Fruit fly (Drosophila melanogaster) whole organism, embryonic: ENCODE results near the gene Dfd.
A peak's percentile ranks its signal among the peaks of the same experiment; 100 is the strongest.

Experiments used
- Abd-B ChIP-seq: fragments of 200-800 bp; sonication (Bioruptor generic); optimal IDR thresholded peaks from 2 replicates; lab custom pipeline; 2018; ENCODE audit warnings: missing biosample characterization, mild to moderate bottlenecking, missing genetic modification characterization, moderate library complexity
- CG1024 ChIP-seq: fragments of 200-800 bp; sonication (Bioruptor generic); IDR thresholded peaks from 2 replicates; pipeline ENCODE4 v1.3.6; 2022; ENCODE audit warnings: missing biosample characterization, missing genetic modification characterization
- CG10321 ChIP-seq: fragments of 200-800 bp; sonication (Bioruptor generic); IDR thresholded peaks from 2 replicates; pipeline ENCODE4 v1.3.6; 2022; ENCODE audit warnings: missing biosample characterization, missing genetic modification characterization
- CG12942 ChIP-seq: fragments of 200-800 bp; sonication (Bioruptor generic); optimal IDR thresholded peaks from 3 replicates; lab custom pipeline; 2016; ENCODE audit warnings: missing biosample characterization, missing genetic modification characterization
- CG15479 ChIP-seq: fragments of 200-800 bp; sonication (Bioruptor generic); optimal IDR thresholded peaks from 3 replicates; lab custom pipeline; 2019; ENCODE audit warnings: missing biosample characterization, mild to moderate bottlenecking, missing genetic modification characterization, moderate library complexity
- CG17385 ChIP-seq: fragments of 200-800 bp; sonication (Bioruptor generic); optimal IDR thresholded peaks from 3 replicates; lab custom pipeline; 2018; ENCODE audit warnings: missing biosample characterization, mild to moderate bottlenecking, missing genetic modification characterization
- CG1832 ChIP-seq: fragments of 200-800 bp; sonication (Bioruptor generic); optimal IDR thresholded peaks from 2 replicates; lab custom pipeline; 2017; ENCODE audit warnings: missing biosample characterization, mild to moderate bottlenecking, missing genetic modification characterization, inconsistent platforms
- CG4360 ChIP-seq: fragments of 200-800 bp; sonication (Bioruptor generic); IDR thresholded peaks from 2 replicates; pipeline ENCODE4 v1.3.6; 2022; ENCODE audit warnings: missing biosample characterization, missing genetic modification characterization
- CG7271 ChIP-seq: fragments of 200-800 bp; sonication (Bioruptor generic); optimal IDR thresholded peaks from 2 replicates; lab custom pipeline; 2018; ENCODE audit warnings: missing biosample characterization, mild to moderate bottlenecking, missing genetic modification characterization, moderate library complexity
- CG8281 ChIP-seq: fragments of 200-800 bp; sonication (Bioruptor generic); optimal IDR thresholded peaks from 2 replicates; lab custom pipeline; 2018; ENCODE audit warnings: missing biosample characterization, mild to moderate bottlenecking, missing genetic modification characterization, moderate library complexity
- CG8478 ChIP-seq: fragments of >200 bp; optimal IDR thresholded peaks from 2 replicates; lab custom pipeline; 2018
- CG9727 ChIP-seq: fragments of 200-800 bp; sonication (Bioruptor generic); optimal IDR thresholded peaks from 3 replicates; lab custom pipeline; 2017; ENCODE audit warnings: missing biosample characterization, mild to moderate bottlenecking, missing genetic modification characterization
- D ChIP-seq, 2 experiments: fragments of 200-800 bp in 1 of 2; fragments of >200 bp in 1 of 2; sonication (Bioruptor generic) in 1 of 2; optimal IDR thresholded peaks; 2 replicates in 1 of 2; 3 replicates in 1 of 2; lab custom pipeline; 2017; ENCODE audit warnings: mild to moderate bottlenecking in 1 of 2, missing biosample characterization in 1 of 2, missing genetic modification characterization in 1 of 2, missing genetic modification reagents in 1 of 2
- Dad ChIP-seq: fragments of 200-800 bp; sonication (Bioruptor generic); optimal IDR thresholded peaks from 3 replicates; lab custom pipeline; 2016; ENCODE audit warnings: missing biosample characterization, missing genetic modification characterization
- Elba2 ChIP-seq: fragments of 200-800 bp; sonication (Bioruptor generic); optimal IDR thresholded peaks from 3 replicates; lab custom pipeline; 2016; ENCODE audit warnings: missing biosample characterization, missing genetic modification characterization
- Ets65A ChIP-seq: fragments of 200-800 bp; sonication (Bioruptor generic); peaks from one replicate; lab custom pipeline; 2016; ENCODE audit warnings: missing biosample characterization, missing genetic modification characterization
- Hr39 ChIP-seq: fragments of >200 bp; optimal IDR thresholded peaks from 2 replicates; lab custom pipeline; 2017
- Nf-YB ChIP-seq: fragments of 200-800 bp; sonication (Bioruptor generic); optimal IDR thresholded peaks from 3 replicates; lab custom pipeline; 2019; ENCODE audit warnings: missing biosample characterization, mild to moderate bottlenecking, missing genetic modification characterization, moderate library complexity
- Nf-YC ChIP-seq: fragments of 200-800 bp; optimal IDR thresholded peaks from 3 replicates; lab custom pipeline; 2019; ENCODE audit warnings: missing biosample characterization, mild to moderate bottlenecking, missing genetic modification characterization, moderate library complexity
- Opbp ChIP-seq: fragments of 200-800 bp; sonication (Bioruptor generic); IDR thresholded peaks from 3 replicates; pipeline ENCODE4 v1.3.6; 2022; ENCODE audit warnings: missing biosample characterization, missing genetic modification characterization; ENCODE audit not compliant: partially characterized antibody
- Pdp1 ChIP-seq, 2 experiments: fragments of 200-800 bp; sonication (Bioruptor generic); optimal IDR thresholded peaks; 3 replicates each; lab custom pipeline; 2016; ENCODE audit warnings: missing biosample characterization in 2 of 2, missing genetic modification characterization in 2 of 2, mild to moderate bottlenecking in 1 of 2, moderate library complexity in 1 of 2
- Scr ChIP-seq: fragments of 200-800 bp; sonication (Bioruptor generic); IDR thresholded peaks from 2 replicates; pipeline ENCODE4 v1.3.6; 2022; ENCODE audit warnings: missing biosample characterization, missing genetic modification characterization; ENCODE audit not compliant: partially characterized antibody
- Xrp1 ChIP-seq: fragments of 200-800 bp; sonication (Bioruptor generic); IDR thresholded peaks from 2 replicates; pipeline ENCODE4 v1.3.6; 2022; ENCODE audit warnings: missing biosample characterization, missing genetic modification characterization
- ac ChIP-seq: fragments of 200-800 bp; sonication (Bioruptor generic); optimal IDR thresholded peaks from 3 replicates; lab custom pipeline; 2017; ENCODE audit warnings: missing biosample characterization, mild to moderate bottlenecking, missing genetic modification characterization
- ase ChIP-seq: fragments of 200-800 bp; sonication (Bioruptor generic); IDR thresholded peaks from 3 replicates; pipeline ENCODE4 v1.3.6; 2022; ENCODE audit warnings: missing biosample characterization, missing genetic modification characterization
- bsh ChIP-seq, 2 experiments: fragments of 200-800 bp; sonication (Bioruptor generic); optimal IDR thresholded peaks; 2 replicates each; lab custom pipeline; 2017 to 2018; ENCODE audit warnings: mild to moderate bottlenecking in 2 of 2, missing biosample characterization in 2 of 2, missing genetic modification characterization in 2 of 2, moderate library complexity in 1 of 2
- btn ChIP-seq: fragments of 200-800 bp; sonication (Bioruptor generic); optimal IDR thresholded peaks from 2 replicates; lab custom pipeline; 2016; ENCODE audit warnings: missing biosample characterization, missing genetic modification characterization
- cad ChIP-seq: fragments of >200 bp; optimal IDR thresholded peaks from 2 replicates; lab custom pipeline; 2017; ENCODE audit warnings: missing biosample characterization, missing genetic modification characterization
- cg ChIP-seq: fragments of 200-800 bp; sonication (Bioruptor generic); optimal IDR thresholded peaks from 3 replicates; lab custom pipeline; 2019; ENCODE audit warnings: missing biosample characterization, mild to moderate bottlenecking, missing genetic modification characterization, moderate library complexity
- corto ChIP-seq: fragments of 200-800 bp; sonication (Bioruptor generic); optimal IDR thresholded peaks from 2 replicates; lab custom pipeline; 2016; ENCODE audit warnings: missing biosample characterization, mild to moderate bottlenecking, missing genetic modification characterization, moderate library complexity
- dysf ChIP-seq: fragments of 200-800 bp; sonication (Bioruptor generic); IDR thresholded peaks from 3 replicates; pipeline ENCODE4 v1.3.6; 2022; ENCODE audit warnings: missing biosample characterization, missing genetic modification characterization
- ewg ChIP-seq: fragments of 200-800 bp; sonication (Bioruptor generic); optimal IDR thresholded peaks from 3 replicates; lab custom pipeline; 2017; ENCODE audit warnings: mild to moderate bottlenecking, missing biosample characterization, missing genetic modification reagents, missing genetic modification characterization
- fd102C ChIP-seq: fragments of 200-800 bp; sonication (Bioruptor generic); optimal IDR thresholded peaks from 2 replicates; lab custom pipeline; 2018; ENCODE audit warnings: missing biosample characterization, mild to moderate bottlenecking, missing genetic modification characterization, moderate library complexity
- hth ChIP-seq: fragments of >200 bp; optimal IDR thresholded peaks from 2 replicates; lab custom pipeline; 2017; ENCODE audit warnings: inconsistent platforms
- insv ChIP-seq, 2 experiments: fragments of 200-800 bp; sonication (Bioruptor generic); optimal IDR thresholded peaks; 3 replicates each; lab custom pipeline; 2016 to 2018; ENCODE audit warnings: missing biosample characterization in 2 of 2, missing genetic modification characterization in 2 of 2
- prd ChIP-seq, 3 experiments: fragments of >200 bp in 2 of 3; fragments of 200-800 bp in 1 of 3; sonication (Bioruptor generic) in 1 of 3; optimal IDR thresholded peaks in 2 of 3; IDR thresholded peaks in 1 of 3; 2 replicates in 2 of 3; 3 replicates in 1 of 3; pipeline versions ENCODE4 v1.3.6 to Lab custom; 2017 to 2022; ENCODE audit warnings: missing biosample characterization in 1 of 3, missing genetic modification characterization in 1 of 3
- pros ChIP-seq: fragments of 200-800 bp; sonication (Bioruptor generic); optimal IDR thresholded peaks from 3 replicates; lab custom pipeline; 2019; ENCODE audit warnings: missing biosample characterization, mild to moderate bottlenecking, missing genetic modification characterization, moderate library complexity
- sens ChIP-seq: fragments of 200-800 bp; sonication (Bioruptor generic); peaks from one replicate; lab custom pipeline; 2016; ENCODE audit warnings: missing biosample characterization, missing genetic modification characterization
- sens-2 ChIP-seq: fragments of 200-800 bp; sonication (Bioruptor generic); IDR thresholded peaks from 2 replicates; pipeline ENCODE4 v1.3.6; 2022; ENCODE audit warnings: missing biosample characterization, missing genetic modification characterization
- sqz ChIP-seq: fragments of 200-800 bp; sonication (Bioruptor generic); optimal IDR thresholded peaks from 3 replicates; lab custom pipeline; 2018; ENCODE audit warnings: missing biosample characterization, mild to moderate bottlenecking, missing genetic modification characterization
- tll ChIP-seq, 2 experiments: fragments of 200-800 bp in 1 of 2; fragments of >200 bp in 1 of 2; sonication (Bioruptor generic) in 1 of 2; optimal IDR thresholded peaks; 2 replicates each; lab custom pipeline; 2017 to 2019; ENCODE audit warnings: missing biosample characterization in 2 of 2, missing genetic modification characterization in 2 of 2, mild to moderate bottlenecking in 1 of 2, moderate library complexity in 1 of 2
- twi ChIP-seq: fragments of 200-800 bp; optimal IDR thresholded peaks from 2 replicates; lab custom pipeline; 2019; ENCODE audit warnings: missing biosample characterization, mild to moderate bottlenecking, missing genetic modification characterization, moderate library complexity
- vvl ChIP-seq: fragments of 200-800 bp; sonication (Bioruptor generic); IDR thresholded peaks from 2 replicates; pipeline ENCODE4 v1.3.6; 2022; ENCODE audit warnings: missing biosample characterization, missing genetic modification characterization
- zen ChIP-seq: fragments of 200-800 bp; sonication (Bioruptor generic); optimal IDR thresholded peaks from 3 replicates; lab custom pipeline; 2018; ENCODE audit warnings: missing biosample characterization, mild to moderate bottlenecking, missing genetic modification characterization, moderate library complexity

The Dfd gene

DNA sequence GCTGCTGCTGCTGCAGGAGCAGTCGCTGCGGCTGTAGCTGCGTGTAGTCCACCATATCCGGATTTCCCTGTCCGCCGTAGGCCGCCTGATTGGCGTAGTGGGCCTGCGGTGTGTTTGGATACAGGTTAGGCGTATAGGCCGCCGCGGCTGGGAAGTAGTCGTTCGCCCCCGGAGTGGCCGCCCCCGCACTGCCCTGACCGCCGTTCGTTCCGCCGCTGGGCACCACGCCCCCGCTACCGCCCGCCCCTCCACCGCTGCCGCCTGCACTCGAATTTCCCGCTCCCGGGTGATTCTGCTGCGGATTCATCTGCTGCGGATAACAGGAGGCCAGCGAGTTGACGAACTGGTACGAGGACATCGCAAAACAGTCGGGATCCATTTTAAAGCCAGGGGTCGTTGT is 50.2 kb downstream of the Dfd start:
- TF ChIP-seq CG8478 (lab: Kevin White, UChicago) (no peak), Ets65A (peak; percentile 31), Hr39 (lab: Kevin White, UChicago) (peak; percentile 66), Dad (GFP tag; lab: Kevin White, UChicago) (no peak), ase (no peak), Opbp (0 out of 3 replicates have a peak, but pooled peaks have one; percentile 19)
- TF ChIP-seq, all 482 proteins: peak for 3

DNA sequence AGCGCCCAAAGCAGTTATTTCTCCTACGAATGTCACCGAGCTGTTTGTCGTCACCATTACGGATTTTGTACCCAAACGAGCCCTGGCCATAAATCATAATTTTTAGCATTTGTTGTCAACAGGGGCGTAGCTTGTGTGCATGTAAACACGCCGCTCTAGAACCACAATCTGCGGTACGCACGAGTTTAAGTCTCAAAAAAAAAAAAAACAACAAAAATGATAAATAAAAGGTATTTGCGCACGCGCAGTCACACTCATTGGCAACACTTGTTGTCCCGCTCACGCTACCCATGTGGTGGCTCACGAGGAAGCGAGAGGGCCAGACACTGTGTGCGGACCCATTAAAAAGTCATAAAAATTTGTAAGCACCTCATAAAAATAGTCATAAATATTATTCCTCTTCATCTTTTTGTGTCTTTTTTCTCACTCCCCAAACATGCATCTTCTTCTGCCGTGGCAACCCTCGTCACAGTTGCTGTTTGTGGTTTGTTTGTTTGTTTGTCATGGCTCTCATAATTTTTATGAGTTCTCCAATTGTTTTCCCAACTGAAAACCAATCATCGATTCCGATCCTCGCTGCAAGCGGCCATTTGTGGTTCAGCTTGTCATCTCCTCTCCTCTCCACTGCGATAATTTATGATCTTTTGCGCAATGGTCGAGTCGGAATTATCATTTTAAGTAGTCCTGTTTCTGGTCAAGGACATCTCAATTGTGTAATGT is 54.0 kb downstream of the Dfd start:
- TF ChIP-seq prd (optimal IDR thresholded peaks at IDR 0.05; lab: Kevin White, UChicago) (no peak), prd (GFP tag; IDR thresholded peaks at IDR 0.05; lab: Robert Waterston, UW) (peak; percentile 51; the same call in 2 of the 3 replicates), zen (tag; lab: Kevin White, UChicago) (peak; percentile 99), Pdp1 (GFP tag; optimal IDR thresholded peaks at IDR 0.05; lab: Kevin White, UChicago) (no peak), Xrp1 (GFP tag; lab: Robert Waterston, UW) (0 out of 2 replicates have a peak, but pooled peaks have one; percentile 9), CG8281 (tag; lab: Kevin White, UChicago) (no peak), corto (no peak), CG4360 (GFP tag; lab: Robert Waterston, UW) (peak; percentile 72), insv (GFP tag; optimal IDR thresholded peaks at IDR 0.05; lab: Kevin White, UChicago) (no peak), CG7271 (peak; percentile 89), sens (GFP tag; lab: Kevin White, UChicago) (peak; percentile 77), hth (lab: Kevin White, UChicago) (peak; percentile 81), cad (GFP tag; lab: Kevin White, UChicago) (peak; percentile 100), sens-2 (GFP tag; lab: Robert Waterston, UW) (no peak), D (optimal IDR thresholded peaks at IDR 0.05; lab: Kevin White, UChicago) (peak; percentile 75), D (GFP tag; optimal IDR thresholded peaks at IDR 0.05; lab: Kevin White, UChicago) (no peak), CG1832 (GFP tag; lab: Kevin White, UChicago) (peak; percentile 72), btn (GFP tag; lab: Kevin White, UChicago) (no peak), CG9727 (GFP tag; lab: Kevin White, UChicago) (peak; percentile 34), Nf-YC (tag; lab: Kevin White, UChicago) (peak; percentile 75), sqz (GFP tag; lab: Kevin White, UChicago) (peak; percentile 7), Scr (GFP tag; lab: Robert Waterston, UW) (0 out of 2 replicates have a peak, but pooled peaks have one; percentile 30), fd102C (GFP tag; lab: Kevin White, UChicago) (peak; percentile 67), CG17385 (GFP tag; lab: Kevin White, UChicago) (peak; percentile 42), Hr39 (lab: Kevin White, UChicago) (no peak), Elba2 (GFP tag; lab: Kevin White, UChicago) (peak; percentile 20), CG10321 (peak; percentile 92), CG1024 (GFP tag; lab: Robert Waterston, UW) (no peak), twi (tag; lab: Kevin White, UChicago) (peak; percentile 50), Abd-B (GFP tag; lab: Kevin White, UChicago) (peak; percentile 80), vvl (GFP tag; lab: Robert Waterston, UW) (peak; percentile 17; the same call in 1 of the 2 replicates), CG15479 (GFP tag; lab: Kevin White, UChicago) (peak; percentile 87), CG12942 (GFP tag; lab: Kevin White, UChicago) (no peak), bsh (GFP tag; optimal IDR thresholded peaks at IDR 0.05; lab: Kevin White, UChicago) (no peak), ewg (GFP tag; lab: Kevin White, UChicago) (peak; percentile 13), cg (peak; percentile 13), dysf (GFP tag; lab: Robert Waterston, UW) (peak; percentile 7; the same call in 1 of the 3 replicates), ac (GFP tag; lab: Kevin White, UChicago) (peak; percentile 1), Nf-YB (GFP tag; lab: Kevin White, UChicago) (peak; percentile 91), tll (GFP tag; optimal IDR thresholded peaks at IDR 0.05; lab: Kevin White, UChicago) (peak in 1 of 2 experiments; percentile 97), pros (GFP tag; lab: Kevin White, UChicago) (peak; percentile 6)
